Worm (Caenorhabditis elegans) whole organism, L2 larva: ENCODE measurements around the gene pat-9.

Experiments
- ZK546.5 ChIP-seq: sonication (generic microtip); optimal IDR thresholded peaks from 2 replicates; lab custom pipeline; 2017; ENCODE audit warnings: missing biosample characterization, missing genetic modification characterization
- alr-1 ChIP-seq: fragments of 150-350 bp; optimal IDR thresholded peaks from 2 replicates; lab custom pipeline; 2014; ENCODE audit warnings: missing biosample characterization, missing genetic modification characterization
- aly-2 ChIP-seq: fragments of 150-350 bp; optimal IDR thresholded peaks from 2 replicates; lab custom pipeline; 2014; ENCODE audit warnings: missing biosample characterization, missing genetic modification characterization
- ama-1 ChIP-seq: fragments of 150-350 bp; optimal IDR thresholded peaks from 2 replicates; lab custom pipeline; 2018; ENCODE audit warnings: inconsistent platforms
- blmp-1 ChIP-seq: sonication (generic microtip); optimal IDR thresholded peaks from 2 replicates; lab custom pipeline; 2017; ENCODE audit warnings: missing genetic modification characterization, mild to moderate bottlenecking, missing compliant biosample characterization, antibody characterized with exemption, moderate library complexity; ENCODE audit not compliant: insufficient read depth
- elt-1 ChIP-seq: fragments of 150-350 bp; optimal IDR thresholded peaks from 2 replicates; lab custom pipeline; 2014; ENCODE audit warnings: missing biosample characterization, missing genetic modification characterization
- fos-1 ChIP-seq: fragments of 150-350 bp; optimal IDR thresholded peaks from 2 replicates; lab custom pipeline; 2014; ENCODE audit warnings: missing biosample characterization, missing genetic modification characterization
- lin-11 ChIP-seq: fragments of 150-350 bp; sonication (generic microtip); optimal IDR thresholded peaks from 2 replicates; lab custom pipeline; 2014; ENCODE audit warnings: missing biosample characterization, missing genetic modification characterization, inconsistent platforms, mixed read lengths
- lsy-2 ChIP-seq, 2 experiments: fragments of 150-350 bp in 1 of 2; sonication (generic microtip) in 1 of 2; optimal IDR thresholded peaks; 2 replicates each; lab custom pipeline; 2014 to 2017; ENCODE audit warnings: missing biosample characterization in 2 of 2, missing genetic modification characterization in 2 of 2
- mbf-1 ChIP-seq: sonication (generic microtip); optimal IDR thresholded peaks from 2 replicates; lab custom pipeline; 2017; ENCODE audit warnings: missing biosample characterization, missing genetic modification characterization
- mdl-1 ChIP-seq, 2 experiments: fragments of 150-350 bp in 1 of 2; sonication (generic microtip) in 1 of 2; optimal IDR thresholded peaks; 2 replicates each; lab custom pipeline; 2017; ENCODE audit warnings: missing biosample characterization in 2 of 2, missing genetic modification characterization in 2 of 2
- nhr-10 ChIP-seq: sonication (generic microtip); optimal IDR thresholded peaks from 2 replicates; lab custom pipeline; 2017; ENCODE audit warnings: missing biosample characterization, missing genetic modification characterization
- nhr-11 ChIP-seq: fragments of 150-350 bp; optimal IDR thresholded peaks from 2 replicates; lab custom pipeline; 2014; ENCODE audit warnings: missing biosample characterization, missing genetic modification characterization
- nhr-21 ChIP-seq: fragments of 150-350 bp; optimal IDR thresholded peaks from 2 replicates; lab custom pipeline; 2014; ENCODE audit warnings: missing biosample characterization, missing genetic modification characterization
- nhr-23 ChIP-seq: fragments of 150-350 bp; optimal IDR thresholded peaks from 2 replicates; lab custom pipeline; 2014; ENCODE audit warnings: missing biosample characterization, missing genetic modification reagents, missing genetic modification characterization
- nhr-25 ChIP-seq: fragments of 150-350 bp; sonication (generic microtip); optimal IDR thresholded peaks from 3 replicates; lab custom pipeline; 2014; ENCODE audit warnings: missing biosample characterization, missing genetic modification characterization
- nhr-77 ChIP-seq: fragments of 150-350 bp; optimal IDR thresholded peaks from 2 replicates; lab custom pipeline; 2014; ENCODE audit warnings: missing biosample characterization, missing genetic modification characterization
- peb-1 ChIP-seq: fragments of 150-350 bp; optimal IDR thresholded peaks from 2 replicates; lab custom pipeline; 2014; ENCODE audit warnings: missing biosample characterization, missing genetic modification characterization
- skn-1 ChIP-seq: sonication (generic microtip); optimal IDR thresholded peaks from 2 replicates; lab custom pipeline; 2017; ENCODE audit warnings: missing biosample characterization, missing genetic modification characterization
- sma-3 ChIP-seq: sonication (generic microtip); optimal IDR thresholded peaks from 2 replicates; lab custom pipeline; 2016; ENCODE audit warnings: missing genetic modification reagents, missing genetic modification characterization, missing compliant biosample characterization
- sma-9 ChIP-seq, 2 experiments: fragments of 150-350 bp in 1 of 2; sonication (generic microtip) in 1 of 2; optimal IDR thresholded peaks; 2 replicates each; lab custom pipeline; 2014 to 2016; ENCODE audit warnings: missing genetic modification characterization in 2 of 2, mild to moderate bottlenecking in 1 of 2, missing biosample characterization in 1 of 2, missing compliant biosample characterization in 1 of 2, missing genetic modification reagents in 1 of 2, moderate library complexity in 1 of 2
- snpc-4 ChIP-seq: fragments of 150-350 bp; optimal IDR thresholded peaks from 2 replicates; lab custom pipeline; 2014; ENCODE audit warnings: missing biosample characterization, missing genetic modification characterization
- unc-55 ChIP-seq: fragments of 150-350 bp; sonication (generic microtip); optimal IDR thresholded peaks from 3 replicates; lab custom pipeline; 2014; ENCODE audit warnings: missing biosample characterization, missing genetic modification reagents, missing genetic modification characterization
- unc-62 ChIP-seq: fragments of 150-350 bp; optimal IDR thresholded peaks from 2 replicates; lab custom pipeline; 2014; ENCODE audit warnings: missing biosample characterization, missing genetic modification reagents, missing genetic modification characterization
- zag-1 ChIP-seq: fragments of 150-350 bp; optimal IDR thresholded peaks from 2 replicates; lab custom pipeline; 2014; ENCODE audit warnings: missing biosample characterization, missing genetic modification characterization
- ztf-1 ChIP-seq: fragments of 200-800 bp; sonication (Bioruptor generic); conservative IDR thresholded peaks from 2 replicates; pipeline ENCODE4 v1.3.6; 2022; ENCODE audit warnings: missing genetic modification characterization, missing compliant biosample characterization
- ztf-4 ChIP-seq: fragments of 150-350 bp; optimal IDR thresholded peaks from 2 replicates; lab custom pipeline; 2014; ENCODE audit warnings: missing biosample characterization, missing genetic modification characterization

Gene pat-9

DNA sequence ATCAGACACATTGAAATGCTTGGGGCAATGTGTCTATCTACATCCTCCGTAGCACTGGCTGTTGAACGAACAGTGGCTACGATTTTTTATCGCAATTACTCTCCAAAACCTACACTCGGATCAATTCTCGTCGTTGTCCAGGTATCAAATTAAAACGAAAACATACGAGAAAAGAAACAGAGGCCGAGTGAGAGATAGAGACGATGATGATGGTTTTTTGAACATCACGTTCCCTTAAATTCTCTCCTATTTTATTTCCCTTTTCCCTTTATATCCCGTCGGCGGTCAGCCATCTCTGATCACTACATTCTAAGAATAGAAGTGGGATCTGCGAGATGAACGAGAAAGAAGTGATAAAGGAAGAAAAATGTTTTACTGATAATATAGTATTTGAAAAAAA lies 22.7 kb downstream of the pat-9 start:
- peak; percentile 32 for TF ChIP-seq blmp-1 (tag; lab: Kevin White, UChicago)
- TF ChIP-seq sma-3 (GFP tag; lab: Kevin White, UChicago): peak; percentile 26
- no peak for TF ChIP-seq ZK546.5 (tag; lab: Kevin White, UChicago)
- TF ChIP-seq nhr-21 (tag; lab: Kevin White, UChicago): peak; percentile 44
- peak; percentile 41 for TF ChIP-seq sma-9 (GFP tag; optimal IDR thresholded peaks at IDR 0.05; lab: Kevin White, UChicago)
- TF ChIP-seq sma-9 (tag; optimal IDR thresholded peaks at IDR 0.05; lab: Kevin White, UChicago): no peak

DNA sequence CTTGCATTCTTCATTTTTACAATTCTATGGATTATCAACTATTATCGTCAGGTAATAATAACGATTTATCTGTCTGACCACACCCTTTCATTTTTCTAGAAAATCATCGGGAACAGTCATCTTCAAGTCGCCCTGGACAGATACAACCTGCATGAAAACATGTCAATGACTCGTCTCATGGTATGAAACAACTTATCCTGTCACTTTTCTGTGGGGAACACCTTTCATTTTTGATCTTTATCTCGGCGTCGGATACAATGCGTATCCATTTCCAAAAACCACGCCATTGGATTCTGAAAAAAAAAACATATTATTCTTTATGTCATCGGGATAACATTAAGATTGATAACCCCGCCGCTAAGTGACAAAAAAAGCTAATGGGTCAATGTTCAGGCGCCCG lies 24.2 kb downstream of the pat-9 start:
- no peak for TF ChIP-seq snpc-4 (tag; lab: Kevin White, UChicago)
- no peak for TF ChIP-seq mbf-1 (tag; lab: Kevin White, UChicago)
- TF ChIP-seq sma-3 (GFP tag; lab: Kevin White, UChicago): peak; percentile 56
- no peak for TF ChIP-seq nhr-23 (tag; lab: Kevin White, UChicago)
- TF ChIP-seq, all 48 proteins: peak for 1

DNA sequence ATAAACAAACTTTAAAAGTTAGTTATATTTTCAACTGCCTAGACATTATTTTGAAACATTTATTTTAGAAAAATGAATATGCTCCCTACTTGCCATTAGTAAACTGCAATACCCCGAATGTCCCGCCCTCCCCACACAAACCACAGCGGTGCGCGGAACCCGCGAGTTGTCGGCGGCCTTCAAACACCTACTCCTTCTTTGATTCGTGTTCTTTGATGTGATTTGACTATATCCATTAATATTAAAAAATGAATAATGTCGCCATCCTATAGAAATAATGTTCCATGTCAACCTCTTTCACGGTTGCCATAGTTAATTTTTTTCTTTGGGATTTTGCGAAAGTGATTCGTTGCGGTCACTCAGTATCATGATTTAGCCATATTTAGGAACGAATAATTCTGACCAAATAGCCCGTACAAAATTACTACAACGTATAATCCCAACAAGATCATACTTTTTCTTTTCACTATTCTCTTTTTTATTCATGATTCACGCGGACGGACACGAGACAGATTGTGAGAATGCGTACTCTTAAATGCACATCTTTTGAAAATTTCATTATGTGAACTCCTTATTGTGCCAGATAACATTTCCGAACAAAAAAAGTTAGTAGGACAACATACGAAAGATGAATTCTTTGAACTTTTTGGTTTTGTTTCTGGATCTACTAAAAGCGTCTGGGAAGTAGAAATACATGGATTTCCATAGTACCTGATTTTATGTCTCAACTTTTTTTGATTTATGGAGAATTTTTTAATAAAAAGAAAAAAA lies 28.0 kb downstream of the pat-9 start:
- peak; percentile 39 for TF ChIP-seq unc-55 (GFP tag; lab: Kevin White, UChicago)
- TF ChIP-seq nhr-77 (tag; lab: Kevin White, UChicago): no peak
- TF ChIP-seq snpc-4 (tag; lab: Kevin White, UChicago): peak; percentile 90
- TF ChIP-seq, all 48 proteins: peak for 2

DNA sequence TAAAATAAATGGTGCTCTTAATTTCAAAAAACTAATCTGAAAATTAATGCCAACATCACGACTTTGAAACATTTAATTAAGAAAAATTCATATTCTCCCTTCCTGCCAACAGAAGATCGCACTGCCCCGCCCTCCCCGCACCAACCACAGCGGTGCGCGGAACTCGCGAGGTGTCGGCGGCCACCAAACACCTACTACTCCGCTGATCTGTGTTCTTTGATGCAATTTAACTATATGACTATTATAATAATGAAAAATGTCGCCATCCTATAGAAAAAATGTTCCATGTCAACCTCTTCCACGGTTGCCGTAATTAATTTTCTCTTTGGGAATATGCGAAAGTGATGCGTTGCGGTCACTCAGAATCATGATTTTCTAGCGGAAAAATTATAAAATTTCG lies 29.1 kb downstream of the pat-9 start:
- peak; percentile 61 for TF ChIP-seq snpc-4 (tag; lab: Kevin White, UChicago)
- TF ChIP-seq aly-2: no peak
- TF ChIP-seq, all 48 proteins: peak for 1

DNA sequence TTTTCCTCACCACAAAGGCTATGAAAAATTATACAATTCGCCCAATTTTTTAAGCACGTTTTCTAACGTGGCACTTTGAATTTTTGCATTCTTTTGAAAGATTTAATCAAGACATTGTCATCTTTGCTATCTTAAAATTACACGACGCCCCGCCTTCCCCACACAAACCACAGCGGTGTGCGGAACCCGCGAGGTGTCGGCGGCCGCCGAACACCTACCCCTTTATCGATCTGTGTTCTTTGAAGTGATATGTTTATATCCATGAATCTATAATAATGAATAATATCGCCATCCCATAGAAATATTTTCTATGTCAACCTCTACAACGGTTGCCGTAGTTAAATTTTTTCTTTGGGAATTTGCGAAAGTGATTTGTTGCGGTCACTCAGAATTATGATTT lies 29.7 kb downstream of the pat-9 start:
- TF ChIP-seq ama-1: peak; percentile 11
- no peak for TF ChIP-seq aly-2
- TF ChIP-seq snpc-4 (tag; lab: Kevin White, UChicago): peak; percentile 90
- no peak for TF ChIP-seq nhr-11
- TF ChIP-seq nhr-10 (tag; lab: Kevin White, UChicago): no peak

DNA sequence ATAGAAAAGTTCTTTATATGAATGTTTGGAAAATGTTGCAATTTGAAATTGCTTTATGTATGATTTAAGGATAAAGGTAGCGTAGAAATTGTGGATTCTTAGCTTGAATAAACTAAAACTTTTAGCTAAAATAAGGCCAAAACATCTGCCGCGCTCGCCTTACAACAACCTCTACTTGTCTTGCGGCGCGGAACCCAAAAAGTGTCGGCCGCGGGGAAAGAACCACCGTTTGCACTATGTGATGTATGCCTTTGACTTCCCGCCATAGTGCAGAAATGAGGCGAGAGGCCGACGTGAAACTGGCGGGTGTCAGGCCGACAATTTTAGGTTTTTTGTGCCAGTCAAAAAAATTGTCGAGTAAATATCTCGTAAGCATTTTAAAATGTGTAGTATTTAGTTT lies 35.2 kb downstream of the pat-9 start:
- TF ChIP-seq lin-11 (no peak), snpc-4 (tag; lab: Kevin White, UChicago) (peak; percentile 51)

DNA sequence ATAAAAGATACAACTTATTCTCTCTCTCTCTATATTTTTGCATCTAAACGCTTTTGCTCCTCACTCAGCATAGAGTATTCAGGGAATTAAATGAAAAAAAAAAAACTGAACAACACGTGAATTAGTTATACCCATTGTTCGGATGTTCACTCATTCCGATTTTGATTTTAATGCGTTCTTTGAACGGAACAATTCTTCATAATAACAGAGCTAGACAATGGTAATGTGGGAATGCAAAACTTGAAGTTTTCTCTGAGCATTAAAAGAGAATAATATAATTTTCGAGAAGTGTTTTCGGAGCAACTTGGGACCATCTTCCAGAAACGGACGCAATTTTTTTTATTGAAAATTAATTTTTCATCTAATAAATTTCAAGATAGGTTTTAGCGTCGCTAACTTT lies 37.6 kb downstream of the pat-9 start:
- TF ChIP-seq unc-62 (GFP tag; lab: Kevin White, UChicago) (no peak), unc-55 (GFP tag; lab: Kevin White, UChicago) (no peak), ztf-4 (no peak), aly-2 (no peak), skn-1 (tag; lab: Kevin White, UChicago) (no peak), elt-1 (tag; lab: Kevin White, UChicago) (no peak), sma-3 (GFP tag; lab: Kevin White, UChicago) (no peak), mdl-1 (tag; optimal IDR thresholded peaks at IDR 0.05; lab: Kevin White, UChicago) (no peak), alr-1 (tag; lab: Kevin White, UChicago) (no peak), zag-1 (no peak), ztf-1 (GFP tag; lab: Robert Waterston, UW) (no peak), lsy-2 (tag; optimal IDR thresholded peaks at IDR 0.05; lab: Kevin White, UChicago) (no peak), fos-1 (tag; lab: Kevin White, UChicago) (no peak), snpc-4 (tag; lab: Kevin White, UChicago) (no peak), peb-1 (tag; lab: Kevin White, UChicago) (no peak), sma-9 (GFP tag; optimal IDR thresholded peaks at IDR 0.05; lab: Kevin White, UChicago) (no peak), sma-9 (tag; optimal IDR thresholded peaks at IDR 0.05; lab: Kevin White, UChicago) (no peak), nhr-25 (tag; lab: Kevin White, UChicago) (no peak)
